Worm (Caenorhabditis elegans) whole organism, early embryonic: ENCODE results near the gene algn-2.

Experiments
- ama-1 ChIP-seq: fragments of 150-350 bp; optimal IDR thresholded peaks from 2 replicates; lab custom pipeline; 2014
- pes-1 ChIP-seq: fragments of 200-800 bp; sonication (Bioruptor generic); IDR thresholded peaks from 2 replicates; pipeline ENCODE4 v1.3.6; 2022; ENCODE audit warnings: missing genetic modification reagents, missing genetic modification characterization, missing compliant biosample characterization
- tbx-11 ChIP-seq: fragments of 200-800 bp; sonication (Bioruptor generic); IDR thresholded peaks from 2 replicates; pipeline ENCODE4 v1.3.6; 2022; ENCODE audit warnings: missing genetic modification characterization, missing compliant biosample characterization

DNA sequence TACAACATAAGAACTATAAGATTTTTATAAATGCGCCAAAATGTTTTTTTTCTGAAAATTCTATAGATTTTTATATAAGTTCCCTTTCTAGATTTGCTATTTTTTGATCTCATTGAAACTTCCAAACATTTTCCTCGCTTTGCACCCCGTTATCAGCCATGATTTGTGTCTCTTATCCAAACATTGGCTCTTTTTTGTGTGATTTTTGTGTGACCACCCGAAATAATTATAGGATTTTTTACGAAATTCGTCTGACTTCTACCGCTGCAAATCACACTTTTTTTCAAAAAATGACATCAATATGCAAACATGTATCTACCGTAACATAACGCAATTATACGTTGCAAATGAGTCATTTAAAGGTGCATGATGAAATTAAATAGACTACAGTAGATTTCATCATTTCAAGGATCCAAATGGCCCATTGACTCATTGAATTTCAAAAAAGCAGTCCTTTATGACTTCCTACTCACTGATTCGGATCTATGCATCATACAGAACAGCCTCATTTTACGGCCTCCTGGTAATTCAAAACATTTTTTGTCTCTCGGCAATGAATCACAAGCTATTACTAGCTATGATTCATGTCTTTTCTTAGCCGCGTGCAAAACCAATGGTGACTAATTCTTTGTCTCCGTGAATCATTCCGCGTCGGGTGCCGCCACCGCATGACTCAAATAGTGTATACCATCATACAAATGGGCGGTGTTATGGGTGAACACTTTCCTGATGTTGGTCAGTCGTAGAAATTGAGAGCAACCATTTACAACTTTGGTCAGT lies 42.5 kb upstream of the algn-2 start:
- no peak for TF ChIP-seq ama-1 (lab: Kevin White, UChicago)
- no peak for TF ChIP-seq pes-1 (GFP tag; lab: Robert Waterston, UW)
- TF ChIP-seq tbx-11: no peak
